Worm (Caenorhabditis elegans) whole organism, L2 larva: Measurements from ENCODE around the gene Y25C1A.8.

Experiments used
- C34F6.9 ChIP-seq: fragments of 150-350 bp; optimal IDR thresholded peaks from 2 replicates; lab custom pipeline; 2014; ENCODE audit warnings: missing biosample characterization, missing genetic modification characterization
- F13H6.1 ChIP-seq: sonication (generic microtip); optimal IDR thresholded peaks from 2 replicates; lab custom pipeline; 2016; ENCODE audit warnings: missing genetic modification characterization, missing compliant biosample characterization
- R02D3.7 ChIP-seq: fragments of 150-350 bp; optimal IDR thresholded peaks from 2 replicates; lab custom pipeline; 2014; ENCODE audit warnings: missing biosample characterization, missing genetic modification characterization
- Y55F3AM.14 ChIP-seq: fragments of 200-800 bp; sonication (Bioruptor generic); optimal IDR thresholded peaks from 2 replicates; lab custom pipeline; 2018; ENCODE audit warnings: mild to moderate bottlenecking, missing genetic modification characterization, missing compliant biosample characterization
- ZK546.5 ChIP-seq: sonication (generic microtip); optimal IDR thresholded peaks from 2 replicates; lab custom pipeline; 2017; ENCODE audit warnings: missing biosample characterization, missing genetic modification characterization
- alr-1 ChIP-seq: fragments of 150-350 bp; optimal IDR thresholded peaks from 2 replicates; lab custom pipeline; 2014; ENCODE audit warnings: missing biosample characterization, missing genetic modification characterization
- aly-2 ChIP-seq: fragments of 150-350 bp; optimal IDR thresholded peaks from 2 replicates; lab custom pipeline; 2014; ENCODE audit warnings: missing biosample characterization, missing genetic modification characterization
- ama-1 ChIP-seq: fragments of 150-350 bp; optimal IDR thresholded peaks from 2 replicates; lab custom pipeline; 2018; ENCODE audit warnings: inconsistent platforms
- blmp-1 ChIP-seq: sonication (generic microtip); optimal IDR thresholded peaks from 2 replicates; lab custom pipeline; 2017; ENCODE audit warnings: missing genetic modification characterization, mild to moderate bottlenecking, missing compliant biosample characterization, antibody characterized with exemption, moderate library complexity; ENCODE audit not compliant: insufficient read depth
- ceh-16 ChIP-seq: fragments of 150-350 bp; optimal IDR thresholded peaks from 2 replicates; lab custom pipeline; 2014; ENCODE audit warnings: missing biosample characterization, missing genetic modification characterization
- ceh-82 ChIP-seq: fragments of 150-350 bp; optimal IDR thresholded peaks from 2 replicates; lab custom pipeline; 2014; ENCODE audit warnings: missing biosample characterization, missing genetic modification characterization
- crh-2 ChIP-seq: sonication (generic microtip); optimal IDR thresholded peaks from 2 replicates; lab custom pipeline; 2017; ENCODE audit warnings: missing biosample characterization, missing genetic modification characterization
- dmd-4 ChIP-seq: sonication (generic microtip); optimal IDR thresholded peaks from 2 replicates; lab custom pipeline; 2017; ENCODE audit warnings: missing biosample characterization, missing genetic modification characterization
- egl-27 ChIP-seq: sonication (generic microtip); optimal IDR thresholded peaks from 3 replicates; lab custom pipeline; 2017; ENCODE audit warnings: missing biosample characterization, missing genetic modification reagents, missing genetic modification characterization
- elt-1 ChIP-seq: fragments of 150-350 bp; optimal IDR thresholded peaks from 2 replicates; lab custom pipeline; 2014; ENCODE audit warnings: missing biosample characterization, missing genetic modification characterization
- elt-3 ChIP-seq: sonication (generic microtip); optimal IDR thresholded peaks from 2 replicates; lab custom pipeline; 2017; ENCODE audit warnings: missing biosample characterization, missing genetic modification characterization
- fos-1 ChIP-seq: fragments of 150-350 bp; optimal IDR thresholded peaks from 2 replicates; lab custom pipeline; 2014; ENCODE audit warnings: missing biosample characterization, missing genetic modification characterization
- gmeb-1 ChIP-seq: fragments of 150-350 bp; optimal IDR thresholded peaks from 2 replicates; lab custom pipeline; 2014; ENCODE audit warnings: missing biosample characterization, missing genetic modification characterization
- lin-11 ChIP-seq: fragments of 150-350 bp; sonication (generic microtip); optimal IDR thresholded peaks from 2 replicates; lab custom pipeline; 2014; ENCODE audit warnings: missing biosample characterization, missing genetic modification characterization, inconsistent platforms, mixed read lengths
- lin-13 ChIP-seq: fragments of 150-350 bp; optimal IDR thresholded peaks from 2 replicates; lab custom pipeline; 2014; ENCODE audit warnings: missing biosample characterization, missing genetic modification reagents, missing genetic modification characterization
- lin-39 ChIP-seq: fragments of 150-350 bp; optimal IDR thresholded peaks from 2 replicates; lab custom pipeline; 2014; ENCODE audit warnings: missing biosample characterization, missing genetic modification reagents, missing genetic modification characterization
- lsy-2 ChIP-seq, 2 experiments: fragments of 150-350 bp in 1 of 2; sonication (generic microtip) in 1 of 2; optimal IDR thresholded peaks; 2 replicates each; lab custom pipeline; 2014 to 2017; ENCODE audit warnings: missing biosample characterization in 2 of 2, missing genetic modification characterization in 2 of 2
- mab-5 ChIP-seq: fragments of 150-350 bp; optimal IDR thresholded peaks from 2 replicates; lab custom pipeline; 2014; ENCODE audit warnings: missing biosample characterization, missing genetic modification characterization
- mbf-1 ChIP-seq: sonication (generic microtip); optimal IDR thresholded peaks from 2 replicates; lab custom pipeline; 2017; ENCODE audit warnings: missing biosample characterization, missing genetic modification characterization
- mdl-1 ChIP-seq, 2 experiments: fragments of 150-350 bp in 1 of 2; sonication (generic microtip) in 1 of 2; optimal IDR thresholded peaks; 2 replicates each; lab custom pipeline; 2017; ENCODE audit warnings: missing biosample characterization in 2 of 2, missing genetic modification characterization in 2 of 2
- nhr-10 ChIP-seq: sonication (generic microtip); optimal IDR thresholded peaks from 2 replicates; lab custom pipeline; 2017; ENCODE audit warnings: missing biosample characterization, missing genetic modification characterization
- nhr-11 ChIP-seq: fragments of 150-350 bp; optimal IDR thresholded peaks from 2 replicates; lab custom pipeline; 2014; ENCODE audit warnings: missing biosample characterization, missing genetic modification characterization
- nhr-12 ChIP-seq: fragments of 150-350 bp; optimal IDR thresholded peaks from 2 replicates; lab custom pipeline; 2014; ENCODE audit warnings: missing biosample characterization, missing genetic modification characterization
- nhr-129 ChIP-seq: fragments of 150-350 bp; optimal IDR thresholded peaks from 2 replicates; lab custom pipeline; 2014; ENCODE audit warnings: missing biosample characterization, missing genetic modification characterization
- nhr-21 ChIP-seq: fragments of 150-350 bp; optimal IDR thresholded peaks from 2 replicates; lab custom pipeline; 2014; ENCODE audit warnings: missing biosample characterization, missing genetic modification characterization
- nhr-23 ChIP-seq: fragments of 150-350 bp; optimal IDR thresholded peaks from 2 replicates; lab custom pipeline; 2014; ENCODE audit warnings: missing biosample characterization, missing genetic modification reagents, missing genetic modification characterization
- nhr-237 ChIP-seq: fragments of 150-350 bp; optimal IDR thresholded peaks from 2 replicates; lab custom pipeline; 2014; ENCODE audit warnings: missing biosample characterization, missing genetic modification characterization
- nhr-25 ChIP-seq: fragments of 150-350 bp; sonication (generic microtip); optimal IDR thresholded peaks from 3 replicates; lab custom pipeline; 2014; ENCODE audit warnings: missing biosample characterization, missing genetic modification characterization
- nhr-6 ChIP-seq: fragments of 150-350 bp; optimal IDR thresholded peaks from 2 replicates; lab custom pipeline; 2014; ENCODE audit warnings: missing biosample characterization, missing genetic modification characterization
- nhr-77 ChIP-seq: fragments of 150-350 bp; optimal IDR thresholded peaks from 2 replicates; lab custom pipeline; 2014; ENCODE audit warnings: missing biosample characterization, missing genetic modification characterization
- peb-1 ChIP-seq: fragments of 150-350 bp; optimal IDR thresholded peaks from 2 replicates; lab custom pipeline; 2014; ENCODE audit warnings: missing biosample characterization, missing genetic modification characterization
- sem-4 ChIP-seq: fragments of 150-350 bp; optimal IDR thresholded peaks from 2 replicates; lab custom pipeline; 2014; ENCODE audit warnings: missing biosample characterization, missing genetic modification reagents, missing genetic modification characterization
- skn-1 ChIP-seq: sonication (generic microtip); optimal IDR thresholded peaks from 2 replicates; lab custom pipeline; 2017; ENCODE audit warnings: missing biosample characterization, missing genetic modification characterization
- sma-3 ChIP-seq: sonication (generic microtip); optimal IDR thresholded peaks from 2 replicates; lab custom pipeline; 2016; ENCODE audit warnings: missing genetic modification reagents, missing genetic modification characterization, missing compliant biosample characterization
- sma-9 ChIP-seq, 2 experiments: fragments of 150-350 bp in 1 of 2; sonication (generic microtip) in 1 of 2; optimal IDR thresholded peaks; 2 replicates each; lab custom pipeline; 2014 to 2016; ENCODE audit warnings: missing genetic modification characterization in 2 of 2, mild to moderate bottlenecking in 1 of 2, missing biosample characterization in 1 of 2, missing compliant biosample characterization in 1 of 2, missing genetic modification reagents in 1 of 2, moderate library complexity in 1 of 2
- snpc-4 ChIP-seq: fragments of 150-350 bp; optimal IDR thresholded peaks from 2 replicates; lab custom pipeline; 2014; ENCODE audit warnings: missing biosample characterization, missing genetic modification characterization
- unc-39 ChIP-seq: fragments of 150-350 bp; optimal IDR thresholded peaks from 2 replicates; lab custom pipeline; 2014; ENCODE audit warnings: missing biosample characterization, missing genetic modification characterization
- unc-55 ChIP-seq: fragments of 150-350 bp; sonication (generic microtip); optimal IDR thresholded peaks from 3 replicates; lab custom pipeline; 2014; ENCODE audit warnings: missing biosample characterization, missing genetic modification reagents, missing genetic modification characterization
- unc-62 ChIP-seq: fragments of 150-350 bp; optimal IDR thresholded peaks from 2 replicates; lab custom pipeline; 2014; ENCODE audit warnings: missing biosample characterization, missing genetic modification reagents, missing genetic modification characterization
- zag-1 ChIP-seq: fragments of 150-350 bp; optimal IDR thresholded peaks from 2 replicates; lab custom pipeline; 2014; ENCODE audit warnings: missing biosample characterization, missing genetic modification characterization
- ztf-1 ChIP-seq: fragments of 200-800 bp; sonication (Bioruptor generic); conservative IDR thresholded peaks from 2 replicates; pipeline ENCODE4 v1.3.6; 2022; ENCODE audit warnings: missing genetic modification characterization, missing compliant biosample characterization
- ztf-11 ChIP-seq: sonication (generic microtip); optimal IDR thresholded peaks from 2 replicates; lab custom pipeline; 2017; ENCODE audit warnings: missing biosample characterization, missing genetic modification characterization
- ztf-4 ChIP-seq: fragments of 150-350 bp; optimal IDR thresholded peaks from 2 replicates; lab custom pipeline; 2014; ENCODE audit warnings: missing biosample characterization, missing genetic modification characterization

The Y25C1A.8 gene

ce11 chrII:3076915-3077314 is at the start of gene Y25C1A.8:
Gene Y25C1A.8 (minus strand): TSS chrII:3076959.
- TF ChIP-seq blmp-1 (tag; lab: Kevin White, UChicago), result no peak
- peak; percentile 59 for TF ChIP-seq ama-1 (lab: Kevin White, UChicago)
- peak; percentile 49 for TF ChIP-seq dmd-4 (tag; lab: Kevin White, UChicago)
- TF ChIP-seq ZK546.5 (tag; lab: Kevin White, UChicago), result peak; percentile 56
- no peak for TF ChIP-seq nhr-23 (tag; lab: Kevin White, UChicago)
- no peak for TF ChIP-seq elt-3 (tag; lab: Kevin White, UChicago)
- TF ChIP-seq sem-4 (tag; lab: Kevin White, UChicago), result peak; percentile 82
- peak; percentile 58 for TF ChIP-seq snpc-4 (tag; lab: Kevin White, UChicago)
- TF ChIP-seq sma-3 (GFP tag; lab: Kevin White, UChicago), result peak; percentile 90
- peak; percentile 83 for TF ChIP-seq nhr-21 (tag; lab: Kevin White, UChicago)
- TF ChIP-seq zag-1 (tag; lab: Kevin White, UChicago), result peak; percentile 41
- TF ChIP-seq ceh-82 (tag; lab: Kevin White, UChicago), result peak; percentile 59
- peak; percentile 50 for TF ChIP-seq ceh-16 (tag; lab: Kevin White, UChicago)
- peak; percentile 93 for TF ChIP-seq mab-5 (tag; lab: Kevin White, UChicago)
- no peak for TF ChIP-seq elt-1 (tag; lab: Kevin White, UChicago)
- peak; percentile 41 for TF ChIP-seq unc-62 (GFP tag; lab: Kevin White, UChicago)
- TF ChIP-seq ztf-11, result no peak
- TF ChIP-seq egl-27 (tag; lab: Kevin White, UChicago), result peak; percentile 80
- TF ChIP-seq sma-9 (GFP tag; optimal IDR thresholded peaks at IDR 0.05; lab: Kevin White, UChicago), result no peak
- TF ChIP-seq sma-9 (tag; optimal IDR thresholded peaks at IDR 0.05; lab: Kevin White, UChicago), result no peak
- TF ChIP-seq C34F6.9 (tag; lab: Kevin White, UChicago), result peak; percentile 85
- no peak for TF ChIP-seq nhr-11
- TF ChIP-seq gmeb-1 (tag; lab: Kevin White, UChicago), result peak; percentile 90
- peak; percentile 48 for TF ChIP-seq nhr-10 (tag; lab: Kevin White, UChicago)
- peak; percentile 82 for TF ChIP-seq fos-1 (tag; lab: Kevin White, UChicago)
- TF ChIP-seq lin-39, result no peak
- TF ChIP-seq nhr-77 (tag; lab: Kevin White, UChicago), result no peak
- no peak for TF ChIP-seq skn-1 (tag; lab: Kevin White, UChicago)
- TF ChIP-seq nhr-6 (tag; lab: Kevin White, UChicago), result peak; percentile 71
- no peak for TF ChIP-seq alr-1 (tag; lab: Kevin White, UChicago)
- peak; percentile 18 for TF ChIP-seq nhr-237
- TF ChIP-seq F13H6.1 (tag; lab: Kevin White, UChicago), result peak; percentile 90
- TF ChIP-seq R02D3.7 (tag; lab: Kevin White, UChicago), result peak; percentile 59
- peak in 1 of 2 experiments; percentile 76 for TF ChIP-seq mdl-1 (tag; optimal IDR thresholded peaks at IDR 0.05; lab: Kevin White, UChicago)
- TF ChIP-seq peb-1, result no peak
- TF ChIP-seq unc-39 (tag; lab: Kevin White, UChicago), result no peak
- TF ChIP-seq lsy-2 (tag; optimal IDR thresholded peaks at IDR 0.05; lab: Kevin White, UChicago), result peak; percentile 100
- peak; percentile 58 for TF ChIP-seq Y55F3AM.14
- TF ChIP-seq crh-2, result peak; percentile 100
- TF ChIP-seq lin-13, result peak; percentile 88
- TF ChIP-seq mbf-1, result no peak
- TF ChIP-seq unc-55 (GFP tag; lab: Kevin White, UChicago), result peak; percentile 97
- no peak for TF ChIP-seq ztf-1 (GFP tag; lab: Robert Waterston, UW)
- peak; percentile 73 for TF ChIP-seq ztf-4 (tag; lab: Kevin White, UChicago)
- peak; percentile 80 for TF ChIP-seq lin-11 (tag; lab: Kevin White, UChicago)
- TF ChIP-seq nhr-129, result peak; percentile 72
- TF ChIP-seq nhr-12 (tag; lab: Kevin White, UChicago), result no peak
- TF ChIP-seq nhr-25 (tag; lab: Kevin White, UChicago), result peak; percentile 90
- TF ChIP-seq aly-2 (tag; lab: Kevin White, UChicago), result no peak
